Worm (Caenorhabditis elegans): ENCODE measurements around the gene csb-1.

DNA sequence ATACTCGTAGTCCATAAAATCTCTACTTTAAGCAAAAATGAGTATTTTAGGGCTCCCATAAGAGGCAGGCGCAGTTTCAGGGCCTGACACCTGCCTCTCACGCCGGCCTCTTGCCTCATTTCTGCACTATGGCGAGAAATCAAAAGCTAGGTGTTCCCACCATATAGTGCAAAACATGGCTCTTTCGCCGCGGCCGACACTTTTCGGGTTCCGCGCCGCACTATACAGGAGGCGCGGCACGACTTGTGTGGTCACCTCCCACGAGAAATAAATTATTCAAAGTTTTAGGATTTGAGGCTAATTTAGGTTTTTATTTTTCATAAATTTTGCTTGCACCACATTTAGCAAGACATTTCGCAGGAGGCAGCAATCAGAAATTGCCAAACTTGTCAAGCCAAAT, 26.8 kb upstream of the csb-1 start:
- TF ChIP-seq ama-1 (optimal IDR thresholded peaks at IDR 0.05) (no peak), ceh-24 (tag; optimal IDR thresholded peaks at IDR 0.05) (no peak), nfya-1 (tag; optimal IDR thresholded peaks at IDR 0.05) (no peak), dve-1 (tag; optimal IDR thresholded peaks at IDR 0.05) (no peak), ceh-48 (tag; optimal IDR thresholded peaks at IDR 0.05) (no peak), sox-2 (GFP tag; IDR thresholded peaks at IDR 0.05) (no peak), gmeb-2 (tag; optimal IDR thresholded peaks at IDR 0.05) (no peak), unc-42 (tag; optimal IDR thresholded peaks at IDR 0.05) (no peak), pag-3 (tag; optimal IDR thresholded peaks at IDR 0.05; ENCODE audit: borderline replicate concordance) (no peak), tbx-2 (tag; optimal IDR thresholded peaks at IDR 0.05) (no peak)

All from whole organism, late embryonic.